Fruit fly (Drosophila melanogaster) ovary, adult (tissue): ENCODE data around the gene sud1.

Source experiments
- CG17801 ChIP-seq: fragments of 200-800 bp; optimal IDR thresholded peaks from 2 replicates; lab custom pipeline; 2019; ENCODE audit warnings: missing biosample characterization, mild to moderate bottlenecking, missing genetic modification characterization, moderate library complexity; ENCODE audit not compliant: partially characterized antibody

The sud1 gene

dm6 chr3R:24908034-24908433 lies 9.6 kb downstream of the sud1 start:
- TF ChIP-seq CG17801 (GFP tag; lab: Kevin White, UChicago): no peak

- no peak for TF ChIP-seq CG17801 (GFP tag; lab: Kevin White, UChicago)
Observed at dm6 chr3R:24906648-24907047, 11.0 kb downstream of the sud1 start.

dm6 chr3R:24905959-24906634 lies 11.6 kb downstream of the sud1 start, which contains the start of gene CG13643:
Gene CG13643 (minus strand): TSS chr3R:24906004.
- TF ChIP-seq CG17801 (GFP tag; lab: Kevin White, UChicago): no peak

dm6 chr3R:24900816-24901215 lies 16.8 kb downstream of the sud1 start, which contains the start of gene CG10845:
Gene CG10845 (plus strand): TSS chr3R:24901116.
- TF ChIP-seq CG17801 (GFP tag; lab: Kevin White, UChicago): no peak

dm6 chr3R:24894419-24895206 lies 23.1 kb downstream of the sud1 start, which contains the start of the genes CG31121 and CG11069:
Gene CG31121 (minus strand): TSS chr3R:24894605.
Gene CG11069 (plus strand): TSS chr3R:24894742.
- TF ChIP-seq CG17801 (GFP tag; lab: Kevin White, UChicago): no peak

dm6 chr3R:24893320-24893955 lies 24.2 kb downstream of the sud1 start:
- TF ChIP-seq CG17801 (GFP tag; lab: Kevin White, UChicago): no peak

- TF ChIP-seq CG17801 (GFP tag; lab: Kevin White, UChicago): no peak
Observed at dm6 chr3R:24890919-24891318, 26.7 kb downstream of the sud1 start.

- TF ChIP-seq CG17801 (GFP tag; lab: Kevin White, UChicago): no peak
Observed at dm6 chr3R:24890217-24890616, 27.4 kb downstream of the sud1 start.

- no peak for TF ChIP-seq CG17801 (GFP tag; lab: Kevin White, UChicago)
Observed at dm6 chr3R:24889303-24889892, 28.3 kb downstream of the sud1 start.

- no peak for TF ChIP-seq CG17801 (GFP tag; lab: Kevin White, UChicago)
Observed at dm6 chr3R:24888418-24888817, 29.2 kb downstream of the sud1 start.

- TF ChIP-seq CG17801 (GFP tag; lab: Kevin White, UChicago): no peak
Observed at dm6 chr3R:24886470-24886869, 31.2 kb downstream of the sud1 start.

dm6 chr3R:24878655-24879054 lies 39.0 kb downstream of the sud1 start:
- TF ChIP-seq CG17801 (GFP tag; lab: Kevin White, UChicago): no peak

dm6 chr3R:24876843-24877457 lies 40.7 kb downstream of the sud1 start, which contains the start of the genes CG11089 and CG31381:
Gene CG11089 (plus strand): TSS chr3R:24877045.
Gene CG31381 (plus strand): TSS chr3R:24877045.
- no peak for TF ChIP-seq CG17801 (GFP tag; lab: Kevin White, UChicago)
